Fruit fly (Drosophila melanogaster) whole organism, embryonic: ENCODE results near the gene CG4459.

Experiments used
- Bgb ChIP-seq: fragments of 200-800 bp; sonication (Bioruptor generic); IDR thresholded peaks from 2 replicates; pipeline ENCODE4 v1.3.6; 2022; ENCODE audit warnings: missing biosample characterization, missing genetic modification characterization; ENCODE audit not compliant: partially characterized antibody
- CG10267 ChIP-seq: fragments of 200-800 bp; sonication (Bioruptor generic); optimal IDR thresholded peaks from 2 replicates; lab custom pipeline; 2018; ENCODE audit warnings: missing biosample characterization, mild to moderate bottlenecking, missing genetic modification characterization, moderate library complexity
- CG10431 ChIP-seq: fragments of 200-800 bp; sonication (Bioruptor generic); optimal IDR thresholded peaks from 3 replicates; lab custom pipeline; 2018; ENCODE audit warnings: missing biosample characterization, mild to moderate bottlenecking, missing genetic modification characterization
- CG11695 ChIP-seq: fragments of 200-800 bp; sonication (Bioruptor generic); IDR thresholded peaks from 3 replicates; pipeline ENCODE4 v1.3.6; 2022; ENCODE audit warnings: missing biosample characterization, missing genetic modification characterization
- CG13123 ChIP-seq: fragments of 200-800 bp; sonication (Bioruptor generic); optimal IDR thresholded peaks from 2 replicates; lab custom pipeline; 2016; ENCODE audit warnings: missing biosample characterization, missing genetic modification characterization
- CG13894 ChIP-seq: fragments of 200-800 bp; sonication (Bioruptor generic); optimal IDR thresholded peaks from 3 replicates; lab custom pipeline; 2018; ENCODE audit warnings: missing biosample characterization, mild to moderate bottlenecking, missing genetic modification characterization, moderate library complexity
- CG18011 ChIP-seq: fragments of 200-800 bp; sonication (Bioruptor generic); optimal IDR thresholded peaks from 2 replicates; lab custom pipeline; 2017; ENCODE audit warnings: missing biosample characterization, missing genetic modification characterization, mild to moderate bottlenecking, moderate library complexity, missing genotype
- CG2116 ChIP-seq: fragments of 200-800 bp; sonication (Bioruptor generic); optimal IDR thresholded peaks from 3 replicates; lab custom pipeline; 2018; ENCODE audit warnings: missing biosample characterization, mild to moderate bottlenecking, missing genetic modification characterization
- CG30020 ChIP-seq: fragments of 200-800 bp; optimal IDR thresholded peaks from 2 replicates; lab custom pipeline; 2019; ENCODE audit warnings: missing biosample characterization, mild to moderate bottlenecking, missing genetic modification characterization, moderate library complexity
- CG31441 ChIP-seq: fragments of 200-800 bp; sonication (Bioruptor generic); IDR thresholded peaks from 2 replicates; pipeline ENCODE4 v1.3.6; 2022; ENCODE audit warnings: missing biosample characterization, missing genetic modification characterization
- CG32532 ChIP-seq: fragments of 200-800 bp; sonication (Bioruptor generic); IDR thresholded peaks from 2 replicates; pipeline ENCODE4 v1.3.6; 2022; ENCODE audit warnings: missing biosample characterization, missing genetic modification characterization
- CG33557 ChIP-seq: fragments of 200-800 bp; sonication (Bioruptor generic); optimal IDR thresholded peaks from 2 replicates; lab custom pipeline; 2019; ENCODE audit warnings: missing biosample characterization, mild to moderate bottlenecking, missing genetic modification characterization, moderate library complexity
- CG3726 ChIP-seq: fragments of 200-800 bp; sonication (Bioruptor generic); IDR thresholded peaks from 3 replicates; pipeline ENCODE4, ENCODE4 v1.3.6; 2022; ENCODE audit warnings: missing biosample characterization, missing genetic modification characterization
- CG4360 ChIP-seq: fragments of 200-800 bp; sonication (Bioruptor generic); IDR thresholded peaks from 2 replicates; pipeline ENCODE4 v1.3.6; 2022; ENCODE audit warnings: missing biosample characterization, missing genetic modification characterization
- CG4617 ChIP-seq: fragments of 200-800 bp; sonication (Bioruptor generic); optimal IDR thresholded peaks from 3 replicates; lab custom pipeline; 2016; ENCODE audit warnings: missing biosample characterization, missing genetic modification characterization, borderline replicate concordance
- CG4854 ChIP-seq: fragments of 200-800 bp; sonication (Bioruptor generic); optimal IDR thresholded peaks from 2 replicates; lab custom pipeline; 2016; ENCODE audit warnings: missing biosample characterization, missing genetic modification characterization, inconsistent platforms
- CG5180 ChIP-seq: fragments of 200-800 bp; sonication (Bioruptor generic); optimal IDR thresholded peaks from 3 replicates; lab custom pipeline; 2017; ENCODE audit warnings: missing biosample characterization, missing genetic modification characterization, mild to moderate bottlenecking, moderate library complexity, missing genetic modification reagents
- CG8089 ChIP-seq: fragments of 200-800 bp; sonication (Bioruptor generic); optimal IDR thresholded peaks from 3 replicates; lab custom pipeline; 2016; ENCODE audit warnings: missing biosample characterization, missing genetic modification characterization
- CkIIα-i1 ChIP-seq: fragments of 200-800 bp; sonication (Bioruptor generic); IDR thresholded peaks from 2 replicates; pipeline ENCODE4 v1.3.6; 2022; ENCODE audit warnings: missing biosample characterization, missing genetic modification characterization
- Dad ChIP-seq: fragments of 200-800 bp; sonication (Bioruptor generic); optimal IDR thresholded peaks from 3 replicates; lab custom pipeline; 2016; ENCODE audit warnings: missing biosample characterization, missing genetic modification characterization
- Deaf1 ChIP-seq: fragments of 200-800 bp; optimal IDR thresholded peaks from 3 replicates; lab custom pipeline; 2019; ENCODE audit warnings: missing biosample characterization, mild to moderate bottlenecking, missing genetic modification characterization, moderate library complexity
- Dip3 ChIP-seq: fragments of 200-800 bp; sonication (Bioruptor generic); optimal IDR thresholded peaks from 3 replicates; lab custom pipeline; 2016; ENCODE audit warnings: missing biosample characterization, missing genetic modification characterization
- Fer1 ChIP-seq: fragments of 200-800 bp; sonication (Bioruptor generic); optimal IDR thresholded peaks from 2 replicates; lab custom pipeline; 2017; ENCODE audit warnings: missing biosample characterization, mild to moderate bottlenecking, missing genetic modification characterization
- Fer2 ChIP-seq: fragments of 200-800 bp; sonication (Bioruptor generic); optimal IDR thresholded peaks from 2 replicates; lab custom pipeline; 2018; ENCODE audit warnings: missing biosample characterization, mild to moderate bottlenecking, missing genetic modification characterization, moderate library complexity
- HLH4C ChIP-seq: fragments of 200-800 bp; sonication (Bioruptor generic); IDR thresholded peaks from 3 replicates; pipeline ENCODE4 v1.3.6; 2022; ENCODE audit warnings: missing biosample characterization, missing genetic modification characterization; ENCODE audit not compliant: partially characterized antibody
- HLHmδ ChIP-seq: fragments of 200-800 bp; sonication (Bioruptor generic); optimal IDR thresholded peaks from 2 replicates; lab custom pipeline; 2018; ENCODE audit warnings: missing biosample characterization, mild to moderate bottlenecking, missing genetic modification characterization, moderate library complexity
- PHDP ChIP-seq: fragments of 200-800 bp; sonication (Bioruptor generic); optimal IDR thresholded peaks from 3 replicates; lab custom pipeline; 2018; ENCODE audit warnings: missing biosample characterization, mild to moderate bottlenecking, missing genetic modification characterization, moderate library complexity
- Ptx1 ChIP-seq: fragments of 200-800 bp; sonication (Bioruptor generic); IDR thresholded peaks from 2 replicates; pipeline ENCODE4 v1.3.6; 2022; ENCODE audit warnings: missing biosample characterization, missing genetic modification characterization
- Rx ChIP-seq: fragments of 200-800 bp; sonication (Bioruptor generic); IDR thresholded peaks from 2 replicates; pipeline ENCODE4 v1.3.6; 2022; ENCODE audit warnings: missing biosample characterization, missing genetic modification characterization
- Scr ChIP-seq: fragments of 200-800 bp; sonication (Bioruptor generic); IDR thresholded peaks from 2 replicates; pipeline ENCODE4 v1.3.6; 2022; ENCODE audit warnings: missing biosample characterization, missing genetic modification characterization; ENCODE audit not compliant: partially characterized antibody
- Sry-β ChIP-seq: fragments of 200-800 bp; sonication (Bioruptor generic); optimal IDR thresholded peaks from 2 replicates; lab custom pipeline; 2018; ENCODE audit warnings: missing biosample characterization, mild to moderate bottlenecking, missing genetic modification characterization, moderate library complexity
- Stat92E ChIP-seq, 3 experiments: fragments of >200 bp in 2 of 3; fragments of 200-800 bp in 1 of 3; sonication (Bioruptor generic) in 1 of 3; optimal IDR thresholded peaks; 2 replicates each; lab custom pipeline; 2017 to 2019; ENCODE audit warnings: missing biosample characterization in 3 of 3, missing genetic modification characterization in 3 of 3, mild to moderate bottlenecking in 1 of 3, moderate library complexity in 1 of 3
- amos ChIP-seq: fragments of 200-800 bp; sonication (Bioruptor generic); IDR thresholded peaks from 2 replicates; pipeline ENCODE4 v1.3.6; 2022; ENCODE audit warnings: missing biosample characterization, missing genetic modification characterization; ENCODE audit not compliant: partially characterized antibody
- ato ChIP-seq: fragments of 200-800 bp; sonication (Bioruptor generic); IDR thresholded peaks from 2 replicates; pipeline ENCODE4 v1.3.6; 2022; ENCODE audit warnings: missing biosample characterization, missing genetic modification characterization; ENCODE audit not compliant: partially characterized antibody
- caup ChIP-seq: fragments of 200-800 bp; sonication (Bioruptor generic); optimal IDR thresholded peaks from 3 replicates; lab custom pipeline; 2017; ENCODE audit warnings: missing biosample characterization, mild to moderate bottlenecking, missing genetic modification characterization, moderate library complexity; ENCODE audit not compliant: severe bottlenecking
- cwo ChIP-seq: fragments of 200-800 bp; sonication (Bioruptor generic); optimal IDR thresholded peaks from 3 replicates; lab custom pipeline; 2017; ENCODE audit warnings: missing biosample characterization, missing genetic modification characterization, mild to moderate bottlenecking, moderate library complexity, missing genetic modification reagents
- exex ChIP-seq: fragments of 200-800 bp; sonication (Bioruptor generic); optimal IDR thresholded peaks from 4 replicates; lab custom pipeline; 2018; ENCODE audit warnings: missing biosample characterization, mild to moderate bottlenecking, missing genetic modification characterization, moderate library complexity
- jigr1 ChIP-seq: fragments of 200-800 bp; sonication (Bioruptor generic); IDR thresholded peaks from 3 replicates; pipeline ENCODE4 v1.3.6; 2022; ENCODE audit warnings: missing biosample characterization, missing genetic modification characterization
- luna ChIP-seq: fragments of 200-800 bp; sonication (Bioruptor generic); optimal IDR thresholded peaks from 2 replicates; lab custom pipeline; 2016; ENCODE audit warnings: missing biosample characterization, missing genetic modification characterization
- p53 ChIP-seq: fragments of 200-800 bp; sonication (Bioruptor generic); optimal IDR thresholded peaks from 2 replicates; lab custom pipeline; 2016; ENCODE audit warnings: missing biosample characterization, missing genetic modification characterization
- ro ChIP-seq: fragments of 200-800 bp; sonication (Bioruptor generic); IDR thresholded peaks from 2 replicates; pipeline ENCODE4 v1.3.6; 2022; ENCODE audit warnings: missing biosample characterization, missing genetic modification characterization
- seq ChIP-seq: fragments of 200-800 bp; sonication (Bioruptor generic); IDR thresholded peaks from 2 replicates; pipeline ENCODE4 v1.3.6; 2022; ENCODE audit warnings: missing biosample characterization, missing genetic modification characterization
- shn ChIP-seq: fragments of 200-800 bp; sonication (Bioruptor generic); optimal IDR thresholded peaks from 3 replicates; lab custom pipeline; 2016; ENCODE audit warnings: missing biosample characterization, missing genetic modification characterization
- slbo ChIP-seq: fragments of 200-800 bp; sonication (Bioruptor generic); IDR thresholded peaks from 2 replicates; pipeline ENCODE4 v1.3.6; 2022; ENCODE audit warnings: missing biosample characterization, missing genetic modification characterization
- sug ChIP-seq: fragments of 200-800 bp; optimal IDR thresholded peaks from 2 replicates; lab custom pipeline; 2019; ENCODE audit warnings: missing biosample characterization, mild to moderate bottlenecking, missing genetic modification characterization, moderate library complexity
- ttk ChIP-seq: fragments of 200-800 bp; sonication (Bioruptor generic); IDR thresholded peaks from 2 replicates; pipeline ENCODE4 v2.1.2; 2022; ENCODE audit warnings: missing biosample characterization, missing genetic modification characterization
- tup ChIP-seq: fragments of 200-800 bp; sonication (Bioruptor generic); optimal IDR thresholded peaks from 2 replicates; lab custom pipeline; 2016; ENCODE audit warnings: missing biosample characterization, mild to moderate bottlenecking, missing genetic modification characterization, moderate library complexity
- twi ChIP-seq: fragments of 200-800 bp; optimal IDR thresholded peaks from 2 replicates; lab custom pipeline; 2019; ENCODE audit warnings: missing biosample characterization, mild to moderate bottlenecking, missing genetic modification characterization, moderate library complexity

CG4459 gene

dm6 chr3R:19902926-19903739 lies 25.3 kb downstream of the CG4459 start, which contains the start of gene ClpX (continued):
- TF ChIP-seq ato (GFP tag; lab: Robert Waterston, UW), result peak; percentile 60
- no peak for TF ChIP-seq Ptx1 (GFP tag; lab: Robert Waterston, UW)
- TF ChIP-seq CG3726 (GFP tag; lab: Robert Waterston, UW), result no peak
- TF ChIP-seq CG32532, result no peak
- TF ChIP-seq p53 (GFP tag; lab: Kevin White, UChicago), result no peak
- TF ChIP-seq CG30020 (tag; lab: Kevin White, UChicago), result no peak
- TF ChIP-seq slbo (GFP tag; lab: Robert Waterston, UW), result no peak
- no peak for TF ChIP-seq cwo (GFP tag; lab: Kevin White, UChicago)
- no peak for TF ChIP-seq CG4360 (GFP tag; lab: Robert Waterston, UW)
- no peak for TF ChIP-seq seq
- TF ChIP-seq PHDP (tag; lab: Kevin White, UChicago), result peak; percentile 17
- TF ChIP-seq caup (GFP tag; lab: Kevin White, UChicago), result no peak
- no peak for TF ChIP-seq luna (GFP tag; lab: Kevin White, UChicago)
- TF ChIP-seq CG2116 (GFP tag; lab: Kevin White, UChicago), result peak; percentile 63
- peak; percentile 79 for TF ChIP-seq HLH4C (GFP tag; lab: Robert Waterston, UW)
- TF ChIP-seq Rx, result no peak
- TF ChIP-seq ttk (GFP tag; lab: Robert Waterston, UW), result no peak
- no peak for TF ChIP-seq CG18011 (GFP tag; lab: Kevin White, UChicago)
- TF ChIP-seq CG33557, result peak; percentile 2
- no peak for TF ChIP-seq CG10431 (GFP tag; lab: Kevin White, UChicago)
- TF ChIP-seq Sry-β (GFP tag; lab: Kevin White, UChicago), result no peak
- peak; percentile 12 for TF ChIP-seq CG10267
- TF ChIP-seq Deaf1, result no peak
- TF ChIP-seq CG8089 (GFP tag; lab: Kevin White, UChicago), result no peak
- TF ChIP-seq exex (tag; lab: Kevin White, UChicago), result peak; percentile 18
- TF ChIP-seq HLHmδ (GFP tag; lab: Kevin White, UChicago), result peak; percentile 29
- TF ChIP-seq Fer1 (GFP tag; lab: Kevin White, UChicago), result peak; percentile 27
- no peak for TF ChIP-seq Fer2 (tag; lab: Kevin White, UChicago)
- peak; percentile 65; the same call in 1 of the 2 replicates for TF ChIP-seq amos (GFP tag; lab: Robert Waterston, UW)
- TF ChIP-seq CkIIα-i1, result no peak
- no peak for TF ChIP-seq CG31441
- TF ChIP-seq ro (GFP tag; lab: Robert Waterston, UW), result no peak
- peak; percentile 10 for TF ChIP-seq CG13894 (tag; lab: Kevin White, UChicago)
- no peak for TF ChIP-seq tup (GFP tag; lab: Kevin White, UChicago)
- peak; percentile 50 for TF ChIP-seq Dad
- TF ChIP-seq jigr1 (GFP tag; lab: Robert Waterston, UW), result no peak
- peak; percentile 58 for TF ChIP-seq CG4617 (GFP tag; lab: Kevin White, UChicago)
- no peak for TF ChIP-seq twi
- TF ChIP-seq shn (GFP tag; lab: Kevin White, UChicago), result no peak
- peak; percentile 76 for TF ChIP-seq Bgb (GFP tag; lab: Robert Waterston, UW)
- no peak for TF ChIP-seq CG5180
- no peak for TF ChIP-seq CG11695 (GFP tag; lab: Robert Waterston, UW)
- TF ChIP-seq Stat92E (GFP tag; optimal IDR thresholded peaks at IDR 0.05; lab: Kevin White, UChicago), result peak in 1 of 3 experiments; percentile 48
- TF ChIP-seq sug (tag; lab: Kevin White, UChicago), result peak; percentile 42
- no peak for TF ChIP-seq CG4854 (GFP tag; lab: Kevin White, UChicago)
- TF ChIP-seq CG13123 (GFP tag; lab: Kevin White, UChicago), result no peak
- no peak for TF ChIP-seq Dip3
- TF ChIP-seq Scr, result peak; percentile 69
